Worm (Caenorhabditis elegans): Measurements from ENCODE around the gene W08A12.3.
A peak's percentile ranks its signal among the peaks of the same experiment; 100 is the strongest.

W08A12.3 gene

ce11 chrV:3634293-3635016 lies 48.2 kb upstream of the W08A12.3 start (continued):
- TF ChIP-seq tlf-1 (GFP tag; optimal IDR thresholded peaks at IDR 0.05) = peak; percentile 62
- TF ChIP-seq F55B11.4 (tag; optimal IDR thresholded peaks at IDR 0.05; ENCODE audit: borderline replicate concordance, insufficient read depth) = no peak
- TF ChIP-seq T26A5.8 (tag; optimal IDR thresholded peaks at IDR 0.05) = no peak
- no peak for TF ChIP-seq ceh-100 (GFP tag; IDR thresholded peaks at IDR 0.05)
- TF ChIP-seq egl-44 (GFP tag; IDR thresholded peaks at IDR 0.05) = peak; percentile 57; the same call in 1 of the 2 replicates
- peak; percentile 91 for TF ChIP-seq atf-7 (tag; optimal IDR thresholded peaks at IDR 0.05)
- TF ChIP-seq ets-4 (GFP tag; optimal IDR thresholded peaks at IDR 0.05) = no peak
- no peak for TF ChIP-seq lsl-1 (GFP tag; optimal IDR thresholded peaks at IDR 0.05)
- TF ChIP-seq aptf-3 (GFP tag; IDR thresholded peaks at IDR 0.05) = no peak
- TF ChIP-seq F39B2.1 (GFP tag; IDR thresholded peaks at IDR 0.05) = 0 out of 2 replicates have a peak, but pooled peaks have one; percentile 62
- peak; percentile 92 for TF ChIP-seq B0336.3 (GFP tag; IDR thresholded peaks at IDR 0.05)
- TF ChIP-seq ceh-91 (GFP tag; IDR thresholded peaks at IDR 0.05) = no peak
- no peak for TF ChIP-seq ztf-3 (GFP tag; optimal IDR thresholded peaks at IDR 0.05)
- TF ChIP-seq unc-62 (GFP tag; optimal IDR thresholded peaks at IDR 0.05) = no peak
- no peak for TF ChIP-seq ama-1 (optimal IDR thresholded peaks at IDR 0.05)
- no peak for TF ChIP-seq ama-1 (GFP tag; optimal IDR thresholded peaks at IDR 0.05)
- no peak for TF ChIP-seq F37B4.10 (GFP tag; IDR thresholded peaks at IDR 0.05)
- TF ChIP-seq ceh-40 (GFP tag; IDR thresholded peaks at IDR 0.05) = no peak
- TF ChIP-seq dpl-1 (GFP tag; optimal IDR thresholded peaks at IDR 0.05) = no peak
- no peak for TF ChIP-seq rpc-1 (optimal IDR thresholded peaks at IDR 0.05)
- TF ChIP-seq rpc-1 (tag; optimal IDR thresholded peaks at IDR 0.05) = no peak
- no peak for TF ChIP-seq hrde-1 (tag; optimal IDR thresholded peaks at IDR 0.05; ENCODE audit: borderline replicate concordance)
- no peak for TF ChIP-seq madf-3 (GFP tag; IDR thresholded peaks at IDR 0.05)
- TF ChIP-seq rec-8 (tag; optimal IDR thresholded peaks at IDR 0.05) = no peak
- TF ChIP-seq ekl-4 (GFP tag; IDR thresholded peaks at IDR 0.05) = 0 out of 2 replicates have a peak, but pooled peaks have one; percentile 40
- TF ChIP-seq dox-1 (GFP tag; IDR thresholded peaks at IDR 0.05) = peak; percentile 44; the same call in 1 of the 2 replicates
- TF ChIP-seq lir-1 (GFP tag; conservative IDR thresholded peaks at IDR 0.05) = no peak
- no peak for TF ChIP-seq F57A8.1 (GFP tag; optimal IDR thresholded peaks at IDR 0.05)
- no peak for TF ChIP-seq F52B5.7 (tag; optimal IDR thresholded peaks at IDR 0.05)
- peak; percentile 88; the same call in 1 of the 2 replicates for TF ChIP-seq Y53G8AR.9 (GFP tag; conservative IDR thresholded peaks at IDR 0.05)
- TF ChIP-seq snpc-3.4 (tag; optimal IDR thresholded peaks at IDR 0.05) = no peak
- peak in 1 of 2 experiments; percentile 36 for TF ChIP-seq let-607 (tag; optimal IDR thresholded peaks at IDR 0.05)
- no peak for TF ChIP-seq ccch-3 (GFP tag; optimal IDR thresholded peaks at IDR 0.05)
- no peak for TF ChIP-seq egrh-3 (GFP tag; IDR thresholded peaks at IDR 0.05)
- TF ChIP-seq aptf-2 (GFP tag; conservative IDR thresholded peaks at IDR 0.05) = no peak
- TF ChIP-seq lin-35 (GFP tag; optimal IDR thresholded peaks at IDR 0.05) = no peak
- TF ChIP-seq C06A6.2 (GFP tag; conservative IDR thresholded peaks at IDR 0.05) = no peak
- TF ChIP-seq madf-10 (tag; optimal IDR thresholded peaks at IDR 0.05) = peak; percentile 91
- TF ChIP-seq athp-1 (tag; optimal IDR thresholded peaks at IDR 0.05) = peak; percentile 3
- no peak for TF ChIP-seq D2030.7 (GFP tag; IDR thresholded peaks at IDR 0.05)
- 0 out of 2 replicates have a peak, but pooled peaks have one; percentile 56 for TF ChIP-seq cebp-2 (GFP tag; IDR thresholded peaks at IDR 0.05)
- no peak for TF ChIP-seq sea-2 (GFP tag; IDR thresholded peaks at IDR 0.05)
- TF ChIP-seq ztf-25 (GFP tag; IDR thresholded peaks at IDR 0.05) = no peak
- no peak for TF ChIP-seq sptf-2 (GFP tag; optimal IDR thresholded peaks at IDR 0.05)
- TF ChIP-seq madf-8 (GFP tag; conservative IDR thresholded peaks at IDR 0.05) = no peak
- TF ChIP-seq F33H1.4 (GFP tag; IDR thresholded peaks at IDR 0.05) = no peak
- TF ChIP-seq tbp1 (GFP tag; optimal IDR thresholded peaks at IDR 0.05) = peak; percentile 41
- TF ChIP-seq attf-5 (GFP tag; optimal IDR thresholded peaks at IDR 0.05) = peak; percentile 48
